Worm (Caenorhabditis elegans) whole organism, L2 larva: ENCODE results near the gene cyp-14A5.

Source experiments
- F13H6.1 ChIP-seq: sonication (generic microtip); optimal IDR thresholded peaks from 2 replicates; lab custom pipeline; 2016; ENCODE audit warnings: missing genetic modification characterization, missing compliant biosample characterization
- R02D3.7 ChIP-seq: fragments of 150-350 bp; optimal IDR thresholded peaks from 2 replicates; lab custom pipeline; 2014; ENCODE audit warnings: missing biosample characterization, missing genetic modification characterization
- Y55F3AM.14 ChIP-seq: fragments of 200-800 bp; sonication (Bioruptor generic); optimal IDR thresholded peaks from 2 replicates; lab custom pipeline; 2018; ENCODE audit warnings: mild to moderate bottlenecking, missing genetic modification characterization, missing compliant biosample characterization
- alr-1 ChIP-seq: fragments of 150-350 bp; optimal IDR thresholded peaks from 2 replicates; lab custom pipeline; 2014; ENCODE audit warnings: missing biosample characterization, missing genetic modification characterization
- blmp-1 ChIP-seq: sonication (generic microtip); optimal IDR thresholded peaks from 2 replicates; lab custom pipeline; 2017; ENCODE audit warnings: missing genetic modification characterization, mild to moderate bottlenecking, missing compliant biosample characterization, antibody characterized with exemption, moderate library complexity; ENCODE audit not compliant: insufficient read depth
- ceh-16 ChIP-seq: fragments of 150-350 bp; optimal IDR thresholded peaks from 2 replicates; lab custom pipeline; 2014; ENCODE audit warnings: missing biosample characterization, missing genetic modification characterization
- ceh-82 ChIP-seq: fragments of 150-350 bp; optimal IDR thresholded peaks from 2 replicates; lab custom pipeline; 2014; ENCODE audit warnings: missing biosample characterization, missing genetic modification characterization
- crh-2 ChIP-seq: sonication (generic microtip); optimal IDR thresholded peaks from 2 replicates; lab custom pipeline; 2017; ENCODE audit warnings: missing biosample characterization, missing genetic modification characterization
- dmd-4 ChIP-seq: sonication (generic microtip); optimal IDR thresholded peaks from 2 replicates; lab custom pipeline; 2017; ENCODE audit warnings: missing biosample characterization, missing genetic modification characterization
- egl-27 ChIP-seq: sonication (generic microtip); optimal IDR thresholded peaks from 3 replicates; lab custom pipeline; 2017; ENCODE audit warnings: missing biosample characterization, missing genetic modification reagents, missing genetic modification characterization
- elt-3 ChIP-seq: sonication (generic microtip); optimal IDR thresholded peaks from 2 replicates; lab custom pipeline; 2017; ENCODE audit warnings: missing biosample characterization, missing genetic modification characterization
- fos-1 ChIP-seq: fragments of 150-350 bp; optimal IDR thresholded peaks from 2 replicates; lab custom pipeline; 2014; ENCODE audit warnings: missing biosample characterization, missing genetic modification characterization
- gmeb-1 ChIP-seq: fragments of 150-350 bp; optimal IDR thresholded peaks from 2 replicates; lab custom pipeline; 2014; ENCODE audit warnings: missing biosample characterization, missing genetic modification characterization
- lin-13 ChIP-seq: fragments of 150-350 bp; optimal IDR thresholded peaks from 2 replicates; lab custom pipeline; 2014; ENCODE audit warnings: missing biosample characterization, missing genetic modification reagents, missing genetic modification characterization
- lsy-2 ChIP-seq, 2 experiments: fragments of 150-350 bp in 1 of 2; sonication (generic microtip) in 1 of 2; optimal IDR thresholded peaks; 2 replicates each; lab custom pipeline; 2014 to 2017; ENCODE audit warnings: missing biosample characterization in 2 of 2, missing genetic modification characterization in 2 of 2
- mdl-1 ChIP-seq, 2 experiments: fragments of 150-350 bp in 1 of 2; sonication (generic microtip) in 1 of 2; optimal IDR thresholded peaks; 2 replicates each; lab custom pipeline; 2017; ENCODE audit warnings: missing biosample characterization in 2 of 2, missing genetic modification characterization in 2 of 2
- nhr-12 ChIP-seq: fragments of 150-350 bp; optimal IDR thresholded peaks from 2 replicates; lab custom pipeline; 2014; ENCODE audit warnings: missing biosample characterization, missing genetic modification characterization
- nhr-21 ChIP-seq: fragments of 150-350 bp; optimal IDR thresholded peaks from 2 replicates; lab custom pipeline; 2014; ENCODE audit warnings: missing biosample characterization, missing genetic modification characterization
- nhr-25 ChIP-seq: fragments of 150-350 bp; sonication (generic microtip); optimal IDR thresholded peaks from 3 replicates; lab custom pipeline; 2014; ENCODE audit warnings: missing biosample characterization, missing genetic modification characterization
- nhr-6 ChIP-seq: fragments of 150-350 bp; optimal IDR thresholded peaks from 2 replicates; lab custom pipeline; 2014; ENCODE audit warnings: missing biosample characterization, missing genetic modification characterization
- sma-3 ChIP-seq: sonication (generic microtip); optimal IDR thresholded peaks from 2 replicates; lab custom pipeline; 2016; ENCODE audit warnings: missing genetic modification reagents, missing genetic modification characterization, missing compliant biosample characterization
- sma-9 ChIP-seq, 2 experiments: fragments of 150-350 bp in 1 of 2; sonication (generic microtip) in 1 of 2; optimal IDR thresholded peaks; 2 replicates each; lab custom pipeline; 2014 to 2016; ENCODE audit warnings: missing genetic modification characterization in 2 of 2, mild to moderate bottlenecking in 1 of 2, missing biosample characterization in 1 of 2, missing compliant biosample characterization in 1 of 2, missing genetic modification reagents in 1 of 2, moderate library complexity in 1 of 2
- snpc-4 ChIP-seq: fragments of 150-350 bp; optimal IDR thresholded peaks from 2 replicates; lab custom pipeline; 2014; ENCODE audit warnings: missing biosample characterization, missing genetic modification characterization
- unc-39 ChIP-seq: fragments of 150-350 bp; optimal IDR thresholded peaks from 2 replicates; lab custom pipeline; 2014; ENCODE audit warnings: missing biosample characterization, missing genetic modification characterization
- unc-55 ChIP-seq: fragments of 150-350 bp; sonication (generic microtip); optimal IDR thresholded peaks from 3 replicates; lab custom pipeline; 2014; ENCODE audit warnings: missing biosample characterization, missing genetic modification reagents, missing genetic modification characterization
- unc-62 ChIP-seq: fragments of 150-350 bp; optimal IDR thresholded peaks from 2 replicates; lab custom pipeline; 2014; ENCODE audit warnings: missing biosample characterization, missing genetic modification reagents, missing genetic modification characterization
- zag-1 ChIP-seq: fragments of 150-350 bp; optimal IDR thresholded peaks from 2 replicates; lab custom pipeline; 2014; ENCODE audit warnings: missing biosample characterization, missing genetic modification characterization
- ztf-1 ChIP-seq: fragments of 200-800 bp; sonication (Bioruptor generic); conservative IDR thresholded peaks from 2 replicates; pipeline ENCODE4 v1.3.6; 2022; ENCODE audit warnings: missing genetic modification characterization, missing compliant biosample characterization

Gene cyp-14A5

ce11 chrV:5425008-5425407 is 1.9 kb upstream of the cyp-14A5 start (continued):
- TF ChIP-seq snpc-4 (tag; lab: Kevin White, UChicago) (no peak), sma-3 (GFP tag; lab: Kevin White, UChicago) (peak; percentile 79), nhr-21 (tag; lab: Kevin White, UChicago) (peak; percentile 73), unc-55 (GFP tag; lab: Kevin White, UChicago) (no peak), lin-13 (GFP tag; lab: Kevin White, UChicago) (no peak), elt-3 (no peak), alr-1 (no peak)

- TF ChIP-seq R02D3.7 (tag; lab: Kevin White, UChicago), result no peak
- TF ChIP-seq unc-55 (GFP tag; lab: Kevin White, UChicago), result no peak
- no peak for TF ChIP-seq F13H6.1 (tag; lab: Kevin White, UChicago)
- TF ChIP-seq ztf-1 (GFP tag; lab: Robert Waterston, UW), result no peak
- TF ChIP-seq dmd-4, result no peak
- no peak for TF ChIP-seq mdl-1 (tag; optimal IDR thresholded peaks at IDR 0.05; lab: Kevin White, UChicago)
- TF ChIP-seq unc-39, result no peak
- no peak for TF ChIP-seq egl-27 (tag; lab: Kevin White, UChicago)
- TF ChIP-seq gmeb-1 (tag; lab: Kevin White, UChicago), result no peak
- no peak for TF ChIP-seq fos-1 (tag; lab: Kevin White, UChicago)
- TF ChIP-seq zag-1, result no peak
- TF ChIP-seq crh-2 (tag; lab: Kevin White, UChicago), result no peak
- TF ChIP-seq nhr-21 (tag; lab: Kevin White, UChicago), result no peak
Measured at ce11 chrV:5419915-5420314, 3.2 kb downstream of the cyp-14A5 start, which contains the start of gene F08F3.6. TSS of gene F08F3.6 (minus strand) at chrV:5420067.

- TF ChIP-seq sma-9 (GFP tag; optimal IDR thresholded peaks at IDR 0.05; lab: Kevin White, UChicago) (peak; percentile 69), sma-9 (tag; optimal IDR thresholded peaks at IDR 0.05; lab: Kevin White, UChicago) (no peak), nhr-6 (tag; lab: Kevin White, UChicago) (no peak), nhr-25 (tag; lab: Kevin White, UChicago) (peak; percentile 34), nhr-12 (tag; lab: Kevin White, UChicago) (no peak), blmp-1 (tag; lab: Kevin White, UChicago) (peak; percentile 44)
Measured at ce11 chrV:5412808-5413405, 10.2 kb downstream of the cyp-14A5 start, which contains the start of gene F08F3.10. TSS of gene F08F3.10 (plus strand) at chrV:5413355.

ce11 chrV:5410679-5411078 is 12.4 kb downstream of the cyp-14A5 start, which contains the start of gene F08F3.4:
TSS of gene F08F3.4 (plus strand) at chrV:5410955.
- TF ChIP-seq Y55F3AM.14 (GFP tag; lab: Kevin White, UChicago) (peak; percentile 99), nhr-25 (tag; lab: Kevin White, UChicago) (peak; percentile 58), sma-3 (GFP tag; lab: Kevin White, UChicago) (peak; percentile 59), lsy-2 (tag; optimal IDR thresholded peaks at IDR 0.05; lab: Kevin White, UChicago) (no peak), sma-9 (GFP tag; optimal IDR thresholded peaks at IDR 0.05; lab: Kevin White, UChicago) (peak; percentile 82), sma-9 (tag; optimal IDR thresholded peaks at IDR 0.05; lab: Kevin White, UChicago) (no peak), blmp-1 (tag; lab: Kevin White, UChicago) (peak; percentile 11), elt-3 (no peak), crh-2 (tag; lab: Kevin White, UChicago) (no peak), nhr-21 (tag; lab: Kevin White, UChicago) (peak; percentile 27), ztf-1 (GFP tag; lab: Robert Waterston, UW) (no peak)

ce11 chrV:5408921-5409320 is 14.2 kb downstream of the cyp-14A5 start:
- TF ChIP-seq ceh-16 (tag; lab: Kevin White, UChicago), result no peak
- TF ChIP-seq unc-62 (GFP tag; lab: Kevin White, UChicago), result peak; percentile 56
- TF ChIP-seq lsy-2 (tag; optimal IDR thresholded peaks at IDR 0.05; lab: Kevin White, UChicago), result peak in 1 of 2 experiments; percentile 15
- peak; percentile 94 for TF ChIP-seq Y55F3AM.14 (GFP tag; lab: Kevin White, UChicago)

- TF ChIP-seq ceh-82, result no peak
Measured at ce11 chrV:5408223-5408622, 14.9 kb downstream of the cyp-14A5 start, which contains the start of gene C25A6.1. TSS of gene C25A6.1 (plus strand) at chrV:5408523.
